Worm (Caenorhabditis elegans): ENCODE measurements around the gene F22B7.1.

Gene F22B7.1

ce11 chrIII:8658367-8658761 is 6.8 kb upstream of the F22B7.1 start (continued):
- peak; percentile 98 for TF ChIP-seq lin-14 (GFP tag; optimal IDR thresholded peaks at IDR 0.05)
- peak; percentile 80 for TF ChIP-seq nhr-84 (tag; optimal IDR thresholded peaks at IDR 0.05)
- TF ChIP-seq ztf-11 (tag; optimal IDR thresholded peaks at IDR 0.05) = no peak
- no peak for TF ChIP-seq alr-1 (tag; optimal IDR thresholded peaks at IDR 0.05; ENCODE audit: borderline replicate concordance)
- no peak for TF ChIP-seq zip-4 (GFP tag; optimal IDR thresholded peaks at IDR 0.05)
- peak; percentile 38 to 68 (median 57) for TF ChIP-seq dpl-1 (GFP tag; optimal IDR thresholded peaks at IDR 0.05)
- TF ChIP-seq mdl-1 (tag; optimal IDR thresholded peaks at IDR 0.05) = peak in 1 of 2 experiments; percentile 95
- peak; percentile 96 for TF ChIP-seq mep-1 (tag; optimal IDR thresholded peaks at IDR 0.05)

ce11 chrIII:8663143-8663542 is 2.0 kb upstream of the F22B7.1 start:
- TF ChIP-seq efl-1 (optimal IDR thresholded peaks at IDR 0.05) = peak in 1 of 2 experiments; percentile 17
- TF ChIP-seq efl-1 (GFP tag; optimal IDR thresholded peaks at IDR 0.05 in 1 of 2) = no peak
- TF ChIP-seq snu-23 (GFP tag; optimal IDR thresholded peaks at IDR 0.05) = peak; percentile 28
- TF ChIP-seq lin-14 (GFP tag; optimal IDR thresholded peaks at IDR 0.05) = peak; percentile 45
- TF ChIP-seq blmp-1 (tag; optimal IDR thresholded peaks at IDR 0.05) = peak; percentile 59
- peak; percentile 60 for TF ChIP-seq nhr-85 (tag)
- TF ChIP-seq mep-1 (tag; optimal IDR thresholded peaks at IDR 0.05) = peak; percentile 1
- TF ChIP-seq isw-1 (GFP tag; IDR thresholded peaks at IDR 0.05) = no peak
- peak in 1 of 2 experiments; percentile 3 for TF ChIP-seq lsy-2 (tag; optimal IDR thresholded peaks at IDR 0.05)
- TF ChIP-seq hpl-2 (GFP tag; optimal IDR thresholded peaks at IDR 0.05) = no peak
- no peak for TF ChIP-seq mef-2 (tag; optimal IDR thresholded peaks at IDR 0.05)
- TF ChIP-seq lir-3 (tag; optimal IDR thresholded peaks at IDR 0.05; ENCODE audit: poor library complexity) = no peak
- no peak for TF ChIP-seq lin-15B (tag; optimal IDR thresholded peaks at IDR 0.05)
- peak; percentile 1 for TF ChIP-seq nhr-71 (tag; optimal IDR thresholded peaks at IDR 0.05)

ce11 chrIII:8667382-8667781 is 2.2 kb downstream of the F22B7.1 start, which contains the start of gene dpy-19:
Gene dpy-19 (minus strand): TSS chrIII:8667482.
- TF ChIP-seq lin-15B (tag; optimal IDR thresholded peaks at IDR 0.05) (no peak), efl-1 (optimal IDR thresholded peaks at IDR 0.05) (no peak), efl-1 (GFP tag; optimal IDR thresholded peaks at IDR 0.05 in 1 of 2) (no peak), ztf-4 (tag; optimal IDR thresholded peaks at IDR 0.05) (no peak), hlh-17 (GFP tag; optimal IDR thresholded peaks at IDR 0.05; ENCODE audit: borderline replicate concordance) (no peak), tbx-2 (tag; optimal IDR thresholded peaks at IDR 0.05) (no peak), lin-13 (GFP tag; optimal IDR thresholded peaks at IDR 0.05) (no peak), nhr-19 (GFP tag; conservative IDR thresholded peaks at IDR 0.05) (no peak), F16B12.6 (tag; optimal IDR thresholded peaks at IDR 0.05) (no peak), isw-1 (GFP tag; IDR thresholded peaks at IDR 0.05) (no peak), ets-5 (GFP tag; IDR thresholded peaks at IDR 0.05) (no peak), nhr-84 (tag; optimal IDR thresholded peaks at IDR 0.05) (no peak), snu-23 (GFP tag; optimal IDR thresholded peaks at IDR 0.05) (no peak), aha-1 (tag; optimal IDR thresholded peaks at IDR 0.05) (no peak), pqm-1 (tag; optimal IDR thresholded peaks at IDR 0.05) (no peak), skn-1 (tag; optimal IDR thresholded peaks at IDR 0.05) (no peak)

ce11 chrIII:8668717-8669116 is 3.6 kb downstream of the F22B7.1 start:
- TF ChIP-seq nhr-19 (GFP tag; conservative IDR thresholded peaks at IDR 0.05) (no peak), zag-1 (tag; optimal IDR thresholded peaks at IDR 0.05) (no peak), sptf-1 (tag; optimal IDR thresholded peaks at IDR 0.05) (no peak), ztf-4 (tag; optimal IDR thresholded peaks at IDR 0.05) (no peak), unc-30 (tag; optimal IDR thresholded peaks at IDR 0.05) (no peak), ceh-63 (GFP tag; optimal IDR thresholded peaks at IDR 0.05) (no peak), pag-3 (tag; optimal IDR thresholded peaks at IDR 0.05; ENCODE audit: borderline replicate concordance, insufficient read depth) (no peak), ama-1 (optimal IDR thresholded peaks at IDR 0.05) (no peak), ceh-88 (GFP tag; IDR thresholded peaks at IDR 0.05) (no peak), fkh-10 (GFP tag; optimal IDR thresholded peaks at IDR 0.05) (no peak), F16B12.6 (tag; optimal IDR thresholded peaks at IDR 0.05) (no peak), pqm-1 (tag; optimal IDR thresholded peaks at IDR 0.05) (no peak), dpl-1 (GFP tag; optimal IDR thresholded peaks at IDR 0.05) (no peak), nhr-20 (tag; optimal IDR thresholded peaks at IDR 0.05) (no peak), nhr-11 (tag; optimal IDR thresholded peaks at IDR 0.05) (no peak), blmp-1 (tag; optimal IDR thresholded peaks at IDR 0.05) (peak; percentile 23), zip-4 (GFP tag; optimal IDR thresholded peaks at IDR 0.05) (no peak), dsc-1 (tag; optimal IDR thresholded peaks at IDR 0.05) (no peak), snu-23 (GFP tag; optimal IDR thresholded peaks at IDR 0.05) (peak; percentile 34), unc-62 (GFP tag; optimal IDR thresholded peaks at IDR 0.05) (no peak), aha-1 (tag; optimal IDR thresholded peaks at IDR 0.05) (no peak), egl-13 (tag; optimal IDR thresholded peaks at IDR 0.05) (no peak), sox-4 (tag; optimal IDR thresholded peaks at IDR 0.05) (no peak), nhr-90 (tag; optimal IDR thresholded peaks at IDR 0.05; ENCODE audit: poor library complexity) (no peak), vab-15 (tag; optimal IDR thresholded peaks at IDR 0.05) (no peak), C04F5.9 (tag; optimal IDR thresholded peaks at IDR 0.05) (no peak)

Data from whole organism, L1 larva.